Worm (Caenorhabditis elegans) whole organism, L4 larva: ENCODE measurements around the gene T19D2.3.

Experiments used
- F44E2.7 ChIP-seq: fragments of 200-800 bp; sonication (Bioruptor generic); IDR thresholded peaks from 2 replicates; pipeline ENCODE4 v2.1.2; 2022; ENCODE audit warnings: missing genetic modification characterization, missing compliant biosample characterization
- F49E8.2 ChIP-seq: sonication (generic microtip); optimal IDR thresholded peaks from 2 replicates; lab custom pipeline; 2016; ENCODE audit warnings: missing compliant biosample characterization, mild to moderate bottlenecking, missing genetic modification characterization, borderline replicate concordance
- ces-1 ChIP-seq: fragments of 150-350 bp; sonication (generic microtip); optimal IDR thresholded peaks from 4 replicates; lab custom pipeline; 2014; ENCODE audit warnings: missing biosample characterization, missing genetic modification reagents, missing genetic modification characterization
- dpl-1 ChIP-seq: fragments of 150-350 bp; optimal IDR thresholded peaks from 2 replicates; lab custom pipeline; 2014; ENCODE audit warnings: missing biosample characterization, missing genetic modification reagents, missing genetic modification characterization
- fos-1 ChIP-seq: fragments of 150-350 bp; optimal IDR thresholded peaks from 2 replicates; lab custom pipeline; 2014; ENCODE audit warnings: missing biosample characterization, missing genetic modification characterization
- lin-39 ChIP-seq: fragments of 150-350 bp; optimal IDR thresholded peaks from 2 replicates; lab custom pipeline; 2014; ENCODE audit warnings: missing biosample characterization, missing genetic modification reagents, missing genetic modification characterization
- lir-3 ChIP-seq: sonication (generic microtip); optimal IDR thresholded peaks from 2 replicates; lab custom pipeline; 2016; ENCODE audit warnings: mild to moderate bottlenecking, missing genetic modification characterization, missing compliant biosample characterization
- mdl-1 ChIP-seq, 2 experiments: fragments of 150-350 bp in 1 of 2; sonication (generic microtip) in 1 of 2; optimal IDR thresholded peaks; 2 replicates each; lab custom pipeline; 2014 to 2017; ENCODE audit warnings: missing biosample characterization in 2 of 2, missing genetic modification characterization in 2 of 2
- mep-1 ChIP-seq: fragments of 150-350 bp; sonication (generic microtip); optimal IDR thresholded peaks from 3 replicates; lab custom pipeline; 2014; ENCODE audit warnings: missing biosample characterization, missing genetic modification characterization
- nhr-25 ChIP-seq: sonication (generic microtip); optimal IDR thresholded peaks from 2 replicates; lab custom pipeline; 2017; ENCODE audit warnings: missing genetic modification characterization, mild to moderate bottlenecking, missing compliant biosample characterization, antibody characterized with exemption, moderate library complexity, borderline replicate concordance; ENCODE audit not compliant: insufficient read depth
- snpc-4 ChIP-seq: fragments of 150-350 bp; optimal IDR thresholded peaks from 2 replicates; lab custom pipeline; 2014; ENCODE audit warnings: missing biosample characterization, missing genetic modification characterization
- ztf-7 ChIP-seq: fragments of 150-350 bp; optimal IDR thresholded peaks from 2 replicates; lab custom pipeline; 2014; ENCODE audit warnings: missing biosample characterization, missing genetic modification characterization

DNA sequence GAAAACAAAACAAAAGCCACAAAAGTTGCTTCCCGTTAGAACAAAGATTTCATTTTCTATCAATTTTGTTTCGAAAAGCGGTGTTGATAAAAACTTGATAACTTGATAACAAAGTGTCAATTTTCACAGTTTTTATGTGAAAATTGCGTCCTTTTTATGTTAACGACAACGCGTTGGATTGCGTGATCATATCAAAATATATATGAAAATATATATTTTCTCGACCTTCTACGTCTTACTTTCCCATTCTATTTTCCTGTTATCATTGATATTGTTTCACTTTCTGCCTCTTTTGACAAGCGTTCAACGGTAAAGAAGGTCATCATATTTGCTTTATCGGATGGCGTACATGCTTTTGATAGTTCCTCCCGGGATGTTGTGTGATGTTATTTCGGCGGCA is 13.7 kb downstream of the T19D2.3 start:
- no peak for TF ChIP-seq mdl-1 (tag; optimal IDR thresholded peaks at IDR 0.05; lab: Kevin White, UChicago)
- TF ChIP-seq F49E8.2 (tag; lab: Kevin White, UChicago) = no peak
- TF ChIP-seq nhr-25 (tag; lab: Kevin White, UChicago) = no peak
- TF ChIP-seq lir-3 (tag; lab: Kevin White, UChicago) = no peak
- no peak for TF ChIP-seq ztf-7
- no peak for TF ChIP-seq mep-1 (tag; lab: Kevin White, UChicago)
- no peak for TF ChIP-seq lin-39 (tag; lab: Kevin White, UChicago)
- no peak for TF ChIP-seq ces-1
- TF ChIP-seq snpc-4 (tag; lab: Kevin White, UChicago) = no peak
- TF ChIP-seq dpl-1 = no peak
- no peak for TF ChIP-seq fos-1 (tag; lab: Kevin White, UChicago)
- no peak for TF ChIP-seq F44E2.7 (GFP tag; lab: Robert Waterston, UW)
